Worm (Caenorhabditis elegans): Measurements from ENCODE around the gene hsp-43.

Gene hsp-43

ce11 chrX:6189955-6190354 lies 45.4 kb downstream of the hsp-43 start, which contains the start of gene T13C5.9:
Gene T13C5.9, plus strand, starts transcription at chrX:6190255.
- no peak for TF ChIP-seq unc-62 (GFP tag; optimal IDR thresholded peaks at IDR 0.05)

ce11 chrX:6187848-6188247 lies 47.5 kb downstream of the hsp-43 start, which contains the start of gene T13C5.10:
Gene T13C5.10, plus strand, starts transcription at chrX:6188148.
- no peak for TF ChIP-seq unc-62 (GFP tag; optimal IDR thresholded peaks at IDR 0.05)

- no peak for TF ChIP-seq unc-62 (GFP tag; optimal IDR thresholded peaks at IDR 0.05)
Observed at ce11 chrX:6184709-6185108, 50.6 kb downstream of the hsp-43 start, which contains the start of gene T13C5.2. Gene T13C5.2, plus strand, starts transcription at chrX:6185009.

Data from whole organism, dauer.